Fruit fly (Drosophila melanogaster) Kc167 (cell line): Measurements from ENCODE around the gene CG1979.

Experiments used
- Myc ChIP-seq: fragments of >200 bp; optimal IDR thresholded peaks from 2 replicates; lab custom pipeline; 2017; ENCODE audit warnings: missing external identifiers
- Sin3A ChIP-seq: fragments of >200 bp; optimal IDR thresholded peaks from 2 replicates; lab custom pipeline; 2018; ENCODE audit warnings: missing external identifiers
- h ChIP-seq: fragments of >200 bp; optimal IDR thresholded peaks from 3 replicates; lab custom pipeline; 2018; ENCODE audit warnings: missing external identifiers
- insv ChIP-seq: fragments of >200 bp; optimal IDR thresholded peaks from 3 replicates; lab custom pipeline; 2018; ENCODE audit warnings: missing external identifiers
- psq ChIP-seq: fragments of >200 bp; optimal IDR thresholded peaks from 2 replicates; lab custom pipeline; 2017; ENCODE audit warnings: missing external identifiers
- ttk ChIP-seq: sonication (Bioruptor generic); optimal IDR thresholded peaks from 2 replicates; lab custom pipeline; 2017; ENCODE audit warnings: missing external identifiers

DNA sequence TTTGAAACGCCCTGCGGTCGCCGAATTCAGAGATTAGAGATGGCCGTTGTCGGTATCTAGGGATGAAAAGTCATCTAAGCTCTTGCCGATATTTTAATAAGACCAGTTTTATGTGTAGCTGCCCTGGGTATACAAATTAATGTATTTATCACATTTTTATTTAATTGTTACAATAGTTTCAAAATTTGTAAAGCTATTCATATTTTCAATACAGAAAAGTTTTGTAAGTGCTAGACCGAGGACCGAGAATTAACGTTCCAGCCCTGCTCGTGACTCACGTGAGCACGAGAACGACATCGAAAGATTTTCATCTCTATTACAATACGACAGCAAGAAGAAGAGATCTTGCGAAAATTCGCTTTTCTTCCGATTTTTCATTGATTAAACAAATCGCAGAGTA is 12.7 kb downstream of the CG1979 start, which contains the start of the genes CG1105 and CG1965:
- no peak for TF ChIP-seq insv (lab: Kevin White, UChicago)
- TF ChIP-seq psq (lab: Kevin White, UChicago): no peak
- TF ChIP-seq Sin3A (lab: Kevin White, UChicago): no peak
- TF ChIP-seq h (lab: Kevin White, UChicago): no peak
- TF ChIP-seq Myc: no peak
- TF ChIP-seq ttk (lab: Kevin White, UChicago): no peak
